Fruit fly (Drosophila melanogaster) whole organism, wandering third instar larva: Measurements from ENCODE around the gene tal-2A.

Experiments
- Abd-B ChIP-seq: fragments of >200 bp; optimal IDR thresholded peaks from 2 replicates; lab custom pipeline; 2017; ENCODE audit warnings: missing biosample characterization, missing genetic modification characterization
- CG32264 ChIP-seq: fragments of 200-800 bp; sonication (Bioruptor generic); optimal IDR thresholded peaks from 2 replicates; lab custom pipeline; 2016; ENCODE audit warnings: missing biosample characterization, missing genetic modification characterization
- CG9705 ChIP-seq: fragments of 200-800 bp; sonication (Bioruptor generic); optimal IDR thresholded peaks from 2 replicates; lab custom pipeline; 2018; ENCODE audit warnings: missing biosample characterization, mild to moderate bottlenecking, missing genetic modification characterization
- CrebA ChIP-seq: fragments of 200-800 bp; sonication (Bioruptor generic); optimal IDR thresholded peaks from 2 replicates; lab custom pipeline; 2016; ENCODE audit warnings: missing biosample characterization, mild to moderate bottlenecking, missing genetic modification characterization, borderline replicate concordance
- Dif ChIP-seq: fragments of 200-275, 200-300 bp; sonication (Bioruptor generic); optimal IDR thresholded peaks from 2 replicates; lab custom pipeline; 2018; ENCODE audit warnings: missing biosample characterization, missing genetic modification characterization; ENCODE audit not compliant: partially characterized antibody
- HLH106 ChIP-seq: fragments of 200-800 bp; optimal IDR thresholded peaks from 3 replicates; lab custom pipeline; 2019; ENCODE audit warnings: missing biosample characterization, mild to moderate bottlenecking, missing genetic modification characterization, moderate library complexity
- Hnf4 ChIP-seq: fragments of 200-800 bp; sonication (Bioruptor generic); optimal IDR thresholded peaks from 2 replicates; lab custom pipeline; 2016; ENCODE audit warnings: missing biosample characterization, mild to moderate bottlenecking, missing genetic modification characterization
- Hr78 ChIP-seq: fragments of >200 bp; optimal IDR thresholded peaks from 2 replicates; lab custom pipeline; 2017; ENCODE audit warnings: missing biosample characterization, missing genetic modification characterization
- Hr83 ChIP-seq: fragments of 200-300 bp; sonication (Bioruptor generic); optimal IDR thresholded peaks from 2 replicates; lab custom pipeline; 2016; ENCODE audit warnings: missing biosample characterization, mild to moderate bottlenecking, missing genetic modification characterization, moderate library complexity; ENCODE audit not compliant: poor library complexity, severe bottlenecking
- Jra ChIP-seq: sonication (Bioruptor generic); optimal IDR thresholded peaks from 2 replicates; lab custom pipeline; 2016; ENCODE audit warnings: missing biosample characterization, missing genetic modification characterization
- Mio ChIP-seq: sonication (Bioruptor generic); optimal IDR thresholded peaks from 2 replicates; lab custom pipeline; 2016; ENCODE audit warnings: missing biosample characterization, missing genetic modification characterization
- N ChIP-seq: fragments of >200 bp; optimal IDR thresholded peaks from 2 replicates; lab custom pipeline; 2018; ENCODE audit warnings: missing biosample characterization, missing external identifiers, missing genetic modification characterization
- OdsH ChIP-seq: fragments of 200-800 bp; sonication (Bioruptor generic); optimal IDR thresholded peaks from 2 replicates; lab custom pipeline; 2016; ENCODE audit warnings: missing biosample characterization, mild to moderate bottlenecking, missing genetic modification characterization
- Rel ChIP-seq, 2 experiments: fragments of 200-800 bp; sonication (Bioruptor generic) in 1 of 2; optimal IDR thresholded peaks; 2 replicates in 1 of 2; 3 replicates in 1 of 2; lab custom pipeline; 2016 to 2019; ENCODE audit warnings: mild to moderate bottlenecking in 2 of 2, missing biosample characterization in 2 of 2, missing genetic modification characterization in 2 of 2, moderate library complexity in 1 of 2
- Sp1 ChIP-seq: fragments of 200-800 bp; sonication (Bioruptor generic); optimal IDR thresholded peaks from 3 replicates; lab custom pipeline; 2019; ENCODE audit warnings: missing biosample characterization, mild to moderate bottlenecking, missing genetic modification characterization, moderate library complexity
- Vsx2 ChIP-seq: fragments of 200-300, 225-300 bp; sonication (Bioruptor generic); optimal IDR thresholded peaks from 2 replicates; lab custom pipeline; 2018; ENCODE audit warnings: missing biosample characterization, missing genetic modification characterization; ENCODE audit not compliant: partially characterized antibody
- br ChIP-seq: fragments of 200-800 bp; sonication (Bioruptor generic); optimal IDR thresholded peaks from 2 replicates; lab custom pipeline; 2016; ENCODE audit warnings: missing biosample characterization, missing genetic modification characterization
- brk ChIP-seq: fragments of 200-800 bp; sonication (Bioruptor generic); optimal IDR thresholded peaks from 2 replicates; lab custom pipeline; 2016; ENCODE audit warnings: missing biosample characterization, mild to moderate bottlenecking, missing genetic modification characterization
- dmrt93B ChIP-seq: fragments of 200-800 bp; sonication (Bioruptor generic); optimal IDR thresholded peaks from 2 replicates; lab custom pipeline; 2018; ENCODE audit warnings: missing biosample characterization, mild to moderate bottlenecking, missing genetic modification characterization
- ey ChIP-seq: fragments of 200-800 bp; sonication (Bioruptor generic); optimal IDR thresholded peaks from 2 replicates; lab custom pipeline; 2016; ENCODE audit warnings: missing biosample characterization, missing genetic modification characterization
- foxo ChIP-seq, 2 experiments: fragments of 200-800 bp; sonication (Bioruptor generic); optimal IDR thresholded peaks; 2 replicates in 1 of 2; 3 replicates in 1 of 2; lab custom pipeline; 2016 to 2017; ENCODE audit warnings: missing biosample characterization in 2 of 2, missing genetic modification characterization in 2 of 2
- fru ChIP-seq: fragments of 200-800 bp; sonication (Bioruptor generic); optimal IDR thresholded peaks from 3 replicates; lab custom pipeline; 2016; ENCODE audit warnings: missing biosample characterization, mild to moderate bottlenecking, missing genetic modification characterization
- h ChIP-seq: fragments of 200-800 bp; sonication (Bioruptor generic); optimal IDR thresholded peaks from 3 replicates; lab custom pipeline; 2016; ENCODE audit warnings: missing biosample characterization, mild to moderate bottlenecking, missing genetic modification characterization
- jim ChIP-seq: fragments of 175-275, 200-325 bp; sonication (Bioruptor generic); optimal IDR thresholded peaks from 2 replicates; lab custom pipeline; 2016; ENCODE audit warnings: missing biosample characterization, mild to moderate bottlenecking, missing genetic modification characterization
- psq ChIP-seq: fragments of 200-800 bp; sonication (Bioruptor generic); optimal IDR thresholded peaks from 3 replicates; lab custom pipeline; 2017; ENCODE audit warnings: missing biosample characterization, mild to moderate bottlenecking, missing genetic modification characterization, moderate library complexity
- rgr ChIP-seq: fragments of 200-800 bp; sonication (Bioruptor generic); optimal IDR thresholded peaks from 3 replicates; lab custom pipeline; 2016; ENCODE audit warnings: missing biosample characterization, mild to moderate bottlenecking, missing genetic modification characterization
- sage ChIP-seq: fragments of 200-800 bp; sonication (Bioruptor generic); optimal IDR thresholded peaks from 2 replicates; lab custom pipeline; 2016; ENCODE audit warnings: missing biosample characterization, mild to moderate bottlenecking, missing genetic modification characterization
- sv ChIP-seq: fragments of 200-800 bp; sonication (Bioruptor generic); optimal IDR thresholded peaks from 3 replicates; lab custom pipeline; 2016; ENCODE audit warnings: missing biosample characterization, missing genetic modification characterization
- tai ChIP-seq: sonication (Bioruptor generic); optimal IDR thresholded peaks from 2 replicates; lab custom pipeline; 2016; ENCODE audit warnings: missing biosample characterization, missing genetic modification characterization
- woc ChIP-seq: sonication (Bioruptor generic); optimal IDR thresholded peaks from 2 replicates; lab custom pipeline; 2016; ENCODE audit warnings: missing biosample characterization, mild to moderate bottlenecking, missing genetic modification characterization

tal-2A gene

DNA sequence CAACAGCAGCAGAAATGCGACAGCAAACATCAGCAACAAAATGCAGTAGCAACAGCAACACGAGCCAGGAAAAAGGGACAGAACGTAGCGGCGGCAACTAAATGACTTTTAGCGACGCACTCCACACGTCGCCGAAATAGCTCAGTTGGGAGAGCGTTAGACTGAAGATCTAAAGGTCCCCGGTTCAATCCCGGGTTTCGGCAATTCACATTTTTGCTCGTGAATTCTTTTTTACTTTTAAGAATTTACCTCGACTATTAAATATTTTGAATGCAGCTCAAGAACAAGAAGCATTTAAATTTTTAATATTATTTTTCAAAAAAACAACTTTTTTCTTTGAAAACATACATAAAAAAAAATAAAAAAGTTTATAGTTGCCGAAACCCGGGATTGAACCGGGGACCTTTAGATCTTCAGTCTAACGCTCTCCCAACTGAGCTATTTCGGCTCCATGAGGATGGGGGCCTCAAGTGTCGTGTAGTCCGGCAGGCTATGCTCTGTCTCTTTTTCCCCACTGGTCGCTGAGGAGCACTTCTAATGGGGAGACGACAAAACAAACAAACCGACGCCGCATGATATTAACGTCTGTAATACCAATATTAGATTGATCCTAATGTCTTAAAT, 15.0 kb upstream of the tal-2A start:
- TF ChIP-seq sv (no peak), Rel (GFP tag; optimal IDR thresholded peaks at IDR 0.05; lab: Kevin White, UChicago) (no peak), Rel (tag; optimal IDR thresholded peaks at IDR 0.05; lab: Kevin White, UChicago) (peak; percentile 8)
- TF ChIP-seq, all 38 proteins: peak for 1

DNA sequence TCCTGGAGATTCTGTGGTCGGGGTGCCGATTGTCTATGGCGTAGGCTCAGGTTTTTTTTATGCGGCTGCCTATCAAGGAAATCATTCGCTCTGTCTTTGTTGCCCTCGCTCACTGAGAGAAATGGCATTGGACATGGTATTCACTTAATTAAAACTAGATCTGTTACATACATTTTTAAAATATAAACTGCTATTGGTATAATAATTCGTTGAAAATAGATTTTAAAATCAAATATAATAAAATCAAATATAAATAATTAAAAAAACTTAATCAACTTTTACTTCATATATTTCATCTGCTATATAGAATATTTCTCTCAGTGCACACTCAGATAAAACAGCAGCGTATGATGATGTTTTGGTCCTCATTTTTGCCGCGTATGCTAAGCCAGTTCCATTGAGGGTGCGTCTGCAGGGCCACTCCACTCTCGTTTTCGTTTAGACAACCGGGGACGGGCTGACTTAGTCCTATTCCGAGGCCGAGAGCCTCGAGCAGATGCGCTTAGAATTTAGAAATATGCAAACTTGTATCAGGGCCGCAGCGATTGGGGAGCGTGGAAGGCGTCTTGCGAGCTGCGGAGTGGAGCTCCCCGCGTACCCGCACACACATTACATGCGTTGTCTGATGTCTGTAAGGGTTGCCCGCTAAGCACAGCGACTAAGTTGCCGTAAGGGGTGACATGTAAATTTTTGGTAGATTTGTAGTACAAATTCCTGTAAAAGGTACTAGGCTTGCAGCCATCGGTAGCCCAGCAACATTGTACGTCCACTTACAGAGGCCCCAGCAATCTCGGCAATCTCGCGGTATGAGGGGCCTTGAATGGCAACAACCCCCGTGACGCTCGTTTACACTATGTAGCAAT, 13.1 kb upstream of the tal-2A start:
- TF ChIP-seq HLH106 (tag; lab: Kevin White, UChicago) (peak; percentile 14), Vsx2 (no peak), foxo (GFP tag; optimal IDR thresholded peaks at IDR 0.05; lab: Kevin White, UChicago) (peak in 1 of 2 experiments; percentile 12), Hr83 (GFP tag; lab: Kevin White, UChicago) (no peak), N (no peak), brk (GFP tag; lab: Kevin White, UChicago) (no peak), Jra (GFP tag; lab: Kevin White, UChicago) (no peak), psq (no peak), Sp1 (peak; percentile 18)
- TF ChIP-seq, all 38 proteins: peak for 3

DNA sequence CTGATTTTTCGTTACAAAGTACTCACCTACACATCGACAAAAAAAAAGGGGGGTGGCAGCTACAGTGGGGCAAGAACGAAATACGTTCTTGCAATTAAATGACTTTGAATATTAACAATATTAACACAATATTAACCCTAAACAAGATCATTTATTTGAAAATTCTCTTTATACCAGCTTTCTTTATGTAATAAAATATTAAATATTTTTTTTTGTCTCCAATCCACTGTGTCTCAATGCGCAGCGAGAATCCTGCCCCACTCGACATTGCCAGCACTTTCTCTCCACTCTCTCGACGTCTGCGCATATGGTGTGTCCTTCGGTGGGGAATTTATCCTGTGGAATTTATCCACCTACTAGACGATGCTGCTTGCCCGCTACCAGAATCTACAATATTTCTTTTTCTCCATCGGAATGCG, 12.5 kb upstream of the tal-2A start:
- TF ChIP-seq OdsH (GFP tag; lab: Kevin White, UChicago) (peak; percentile 58), ey (GFP tag; lab: Kevin White, UChicago) (peak; percentile 47), Hnf4 (GFP tag; lab: Kevin White, UChicago) (peak; percentile 34), br (GFP tag; lab: Kevin White, UChicago) (peak; percentile 53), CG32264 (GFP tag; lab: Kevin White, UChicago) (no peak), sv (peak; percentile 75), h (GFP tag; lab: Kevin White, UChicago) (peak; percentile 73), Vsx2 (peak; percentile 23), fru (GFP tag; lab: Kevin White, UChicago) (peak; percentile 71), Sp1 (peak; percentile 79), tai (GFP tag; lab: Kevin White, UChicago) (no peak), brk (GFP tag; lab: Kevin White, UChicago) (peak; percentile 24), Abd-B (GFP tag; lab: Kevin White, UChicago) (no peak), CrebA (no peak), foxo (GFP tag; optimal IDR thresholded peaks at IDR 0.05; lab: Kevin White, UChicago) (peak in 1 of 2 experiments; percentile 73), jim (GFP tag; lab: Kevin White, UChicago) (no peak), Hr78 (GFP tag; lab: Kevin White, UChicago) (no peak), sage (no peak), HLH106 (tag; lab: Kevin White, UChicago) (peak; percentile 54), rgr (GFP tag; lab: Kevin White, UChicago) (peak; percentile 78), psq (peak; percentile 63), dmrt93B (GFP tag; lab: Kevin White, UChicago) (peak; percentile 27), Dif (GFP tag; lab: Kevin White, UChicago) (no peak), woc (GFP tag; lab: Kevin White, UChicago) (peak; percentile 0), Mio (GFP tag; lab: Kevin White, UChicago) (no peak), CG9705 (GFP tag; lab: Kevin White, UChicago) (peak; percentile 50)
